Fruit fly (Drosophila melanogaster) whole organism, embryonic: ENCODE measurements around the gene Ssadh.
A peak's percentile ranks its signal among the peaks of the same experiment; 100 is the strongest.

Source experiments
- Abd-B ChIP-seq: fragments of 200-800 bp; sonication (Bioruptor generic); optimal IDR thresholded peaks from 2 replicates; lab custom pipeline; 2018; ENCODE audit warnings: missing biosample characterization, mild to moderate bottlenecking, missing genetic modification characterization, moderate library complexity
- Adf1 ChIP-seq: fragments of 200-800 bp; sonication (Bioruptor generic); IDR thresholded peaks from 2 replicates; pipeline ENCODE4 v1.3.6; 2022; ENCODE audit warnings: missing biosample characterization, missing genetic modification characterization
- Atf-2 ChIP-seq: fragments of 200-800 bp; sonication (Bioruptor generic); optimal IDR thresholded peaks from 2 replicates; lab custom pipeline; 2016; ENCODE audit warnings: missing biosample characterization, missing genetic modification characterization
- BEAF-32 ChIP-seq: fragments of 200-800 bp; sonication (Bioruptor generic); optimal IDR thresholded peaks from 3 replicates; lab custom pipeline; 2017; ENCODE audit warnings: missing biosample characterization, missing genetic modification characterization, mild to moderate bottlenecking, moderate library complexity, missing genetic modification reagents
- CG1024 ChIP-seq: fragments of 200-800 bp; sonication (Bioruptor generic); IDR thresholded peaks from 2 replicates; pipeline ENCODE4 v1.3.6; 2022; ENCODE audit warnings: missing biosample characterization, missing genetic modification characterization
- CG16813 ChIP-seq: fragments of 200-800 bp; sonication (Bioruptor generic); IDR thresholded peaks from 3 replicates; pipeline ENCODE4 v1.3.6; 2022; ENCODE audit warnings: missing biosample characterization, missing genetic modification characterization; ENCODE audit not compliant: partially characterized antibody
- CG1792 ChIP-seq: fragments of 200-800 bp; sonication (Bioruptor generic); optimal IDR thresholded peaks from 2 replicates; lab custom pipeline; 2016; ENCODE audit warnings: missing biosample characterization, missing genetic modification characterization
- CG2116 ChIP-seq: fragments of 200-800 bp; sonication (Bioruptor generic); optimal IDR thresholded peaks from 3 replicates; lab custom pipeline; 2018; ENCODE audit warnings: missing biosample characterization, mild to moderate bottlenecking, missing genetic modification characterization
- CG30020 ChIP-seq: fragments of 200-800 bp; optimal IDR thresholded peaks from 2 replicates; lab custom pipeline; 2019; ENCODE audit warnings: missing biosample characterization, mild to moderate bottlenecking, missing genetic modification characterization, moderate library complexity
- CG31441 ChIP-seq: fragments of 200-800 bp; sonication (Bioruptor generic); IDR thresholded peaks from 2 replicates; pipeline ENCODE4 v1.3.6; 2022; ENCODE audit warnings: missing biosample characterization, missing genetic modification characterization
- CG32532 ChIP-seq: fragments of 200-800 bp; sonication (Bioruptor generic); IDR thresholded peaks from 2 replicates; pipeline ENCODE4 v1.3.6; 2022; ENCODE audit warnings: missing biosample characterization, missing genetic modification characterization
- CG3847 ChIP-seq: fragments of 200-800 bp; sonication (Bioruptor generic); IDR thresholded peaks from 2 replicates; pipeline ENCODE4 v1.3.6; 2022; ENCODE audit warnings: missing biosample characterization, missing genetic modification characterization
- CG4617 ChIP-seq: fragments of 200-800 bp; sonication (Bioruptor generic); optimal IDR thresholded peaks from 3 replicates; lab custom pipeline; 2016; ENCODE audit warnings: missing biosample characterization, missing genetic modification characterization, borderline replicate concordance
- CG4730 ChIP-seq: fragments of 200-800 bp; sonication (Bioruptor generic); IDR thresholded peaks from 2 replicates; pipeline ENCODE4 v1.3.6; 2022; ENCODE audit warnings: missing biosample characterization, missing genetic modification characterization
- CG7963 ChIP-seq: fragments of 200-800 bp; sonication (Bioruptor generic); IDR thresholded peaks from 3 replicates; pipeline ENCODE4 v1.3.6; 2022; ENCODE audit warnings: missing biosample characterization, missing genetic modification characterization; ENCODE audit not compliant: partially characterized antibody
- CG8290 ChIP-seq, 3 experiments: fragments of 200-800 bp; sonication (Bioruptor generic); optimal IDR thresholded peaks; 2 replicates each; lab custom pipeline; 2016 to 2019; ENCODE audit warnings: missing biosample characterization in 3 of 3, missing genetic modification characterization in 3 of 3, mild to moderate bottlenecking in 2 of 3, moderate library complexity in 1 of 3
- CoRest ChIP-seq: fragments of 200-800 bp; sonication (Bioruptor generic); optimal IDR thresholded peaks from 3 replicates; lab custom pipeline; 2018; ENCODE audit warnings: missing biosample characterization, mild to moderate bottlenecking, missing genetic modification characterization, moderate library complexity
- Dbx ChIP-seq: fragments of 200-800 bp; sonication (Bioruptor generic); IDR thresholded peaks from 3 replicates; pipeline ENCODE4 v1.3.6; 2022; ENCODE audit warnings: missing biosample characterization, missing genetic modification characterization
- Deaf1 ChIP-seq: fragments of 200-800 bp; optimal IDR thresholded peaks from 3 replicates; lab custom pipeline; 2019; ENCODE audit warnings: missing biosample characterization, mild to moderate bottlenecking, missing genetic modification characterization, moderate library complexity
- Dll ChIP-seq: fragments of 200-800 bp; sonication (Bioruptor generic); IDR thresholded peaks from 4 replicates; pipeline ENCODE4 v1.3.6; 2022; ENCODE audit warnings: missing biosample characterization, missing genetic modification characterization; ENCODE audit not compliant: partially characterized antibody
- E2f2 ChIP-seq: fragments of 200-800 bp; sonication (Bioruptor generic); IDR thresholded peaks from 2 replicates; pipeline ENCODE4 v1.3.6; 2022; ENCODE audit warnings: missing biosample characterization, missing genetic modification characterization
- ERR ChIP-seq: fragments of 200-800 bp; sonication (Bioruptor generic); optimal IDR thresholded peaks from 2 replicates; lab custom pipeline; 2016; ENCODE audit warnings: missing biosample characterization, missing genetic modification characterization
- Ets65A ChIP-seq: fragments of 200-800 bp; sonication (Bioruptor generic); peaks from one replicate; lab custom pipeline; 2016; ENCODE audit warnings: missing biosample characterization, missing genetic modification characterization
- Ets97D ChIP-seq: fragments of 200-800 bp; sonication (Bioruptor generic); optimal IDR thresholded peaks from 3 replicates; lab custom pipeline; 2016; ENCODE audit warnings: missing biosample characterization, missing genetic modification characterization
- HHEX ChIP-seq: fragments of 200-800 bp; sonication (Bioruptor generic); optimal IDR thresholded peaks from 3 replicates; lab custom pipeline; 2017; ENCODE audit warnings: missing biosample characterization, mild to moderate bottlenecking, missing genetic modification characterization, missing genetic modification reagents
- HLH4C ChIP-seq: fragments of 200-800 bp; sonication (Bioruptor generic); IDR thresholded peaks from 3 replicates; pipeline ENCODE4 v1.3.6; 2022; ENCODE audit warnings: missing biosample characterization, missing genetic modification characterization; ENCODE audit not compliant: partially characterized antibody
- Med ChIP-seq: fragments of 200-800 bp; sonication (Bioruptor generic); peaks from one replicate; lab custom pipeline; 2016; ENCODE audit warnings: missing biosample characterization, missing genetic modification characterization, mild to moderate bottlenecking, inconsistent platforms, moderate library complexity
- Myb ChIP-seq: fragments of 200-800 bp; sonication (Bioruptor generic); optimal IDR thresholded peaks from 2 replicates; lab custom pipeline; 2016; ENCODE audit warnings: missing biosample characterization, missing genetic modification characterization
- Scr ChIP-seq: fragments of 200-800 bp; sonication (Bioruptor generic); IDR thresholded peaks from 2 replicates; pipeline ENCODE4 v1.3.6; 2022; ENCODE audit warnings: missing biosample characterization, missing genetic modification characterization; ENCODE audit not compliant: partially characterized antibody
- Sin3A ChIP-seq: fragments of >200 bp; optimal IDR thresholded peaks from 2 replicates; lab custom pipeline; 2018
- ash1 ChIP-seq: fragments of 200-800 bp; sonication (Bioruptor generic); optimal IDR thresholded peaks from 2 replicates; lab custom pipeline; 2018; ENCODE audit warnings: missing biosample characterization, mild to moderate bottlenecking, missing genetic modification characterization
- bab2 ChIP-seq: fragments of 200-800 bp; sonication (Bioruptor generic); optimal IDR thresholded peaks from 2 replicates; lab custom pipeline; 2016; ENCODE audit warnings: missing biosample characterization, missing genetic modification characterization
- dan ChIP-seq: fragments of 200-800 bp; sonication (Bioruptor generic); IDR thresholded peaks from 2 replicates; pipeline ENCODE4 v1.3.6; 2022; ENCODE audit warnings: missing biosample characterization, missing genetic modification characterization
- disco-r ChIP-seq: fragments of 200-800 bp; sonication (Bioruptor generic); optimal IDR thresholded peaks from 2 replicates; lab custom pipeline; 2016; ENCODE audit warnings: missing biosample characterization, missing genetic modification characterization
- dysf ChIP-seq: fragments of 200-800 bp; sonication (Bioruptor generic); IDR thresholded peaks from 3 replicates; pipeline ENCODE4 v1.3.6; 2022; ENCODE audit warnings: missing biosample characterization, missing genetic modification characterization
- exex ChIP-seq: fragments of 200-800 bp; sonication (Bioruptor generic); optimal IDR thresholded peaks from 4 replicates; lab custom pipeline; 2018; ENCODE audit warnings: missing biosample characterization, mild to moderate bottlenecking, missing genetic modification characterization, moderate library complexity
- fd96Cb ChIP-seq: fragments of 200-800 bp; sonication (Bioruptor generic); optimal IDR thresholded peaks from 2 replicates; lab custom pipeline; 2018; ENCODE audit warnings: missing biosample characterization, mild to moderate bottlenecking, missing genetic modification characterization, moderate library complexity
- ind ChIP-seq: fragments of 200-800 bp; sonication (Bioruptor generic); optimal IDR thresholded peaks from 3 replicates; lab custom pipeline; 2016; ENCODE audit warnings: missing biosample characterization, missing genetic modification characterization
- ken ChIP-seq: fragments of 200-800 bp; sonication (Bioruptor generic); IDR thresholded peaks from 3 replicates; pipeline ENCODE4 v1.3.6; 2022; ENCODE audit warnings: missing biosample characterization, missing genetic modification characterization
- lola ChIP-seq, 3 experiments: fragments of >200 bp in 2 of 3; fragments of 200-800 bp in 1 of 3; sonication (Bioruptor generic) in 1 of 3; optimal IDR thresholded peaks; 2 replicates each; lab custom pipeline; 2017 to 2019; ENCODE audit warnings: missing biosample characterization in 3 of 3, missing genetic modification characterization in 3 of 3, mild to moderate bottlenecking in 1 of 3, moderate library complexity in 1 of 3
- onecut ChIP-seq: fragments of 200-800 bp; sonication (Bioruptor generic); IDR thresholded peaks from 2 replicates; pipeline ENCODE4 v1.3.6; 2022; ENCODE audit warnings: missing biosample characterization, missing genetic modification characterization
- phol ChIP-seq: fragments of 200-800 bp; sonication (Bioruptor generic); optimal IDR thresholded peaks from 3 replicates; lab custom pipeline; 2018; ENCODE audit warnings: missing biosample characterization, mild to moderate bottlenecking, missing genetic modification characterization, moderate library complexity
- pros ChIP-seq: fragments of 200-800 bp; sonication (Bioruptor generic); optimal IDR thresholded peaks from 3 replicates; lab custom pipeline; 2019; ENCODE audit warnings: missing biosample characterization, mild to moderate bottlenecking, missing genetic modification characterization, moderate library complexity
- row ChIP-seq: fragments of 200-800 bp; sonication (Bioruptor generic); IDR thresholded peaks from 3 replicates; pipeline ENCODE4 v1.3.6; 2022; ENCODE audit warnings: missing biosample characterization, missing genetic modification characterization
- scrt ChIP-seq: fragments of 200-800 bp; sonication (Bioruptor generic); optimal IDR thresholded peaks from 2 replicates; lab custom pipeline; 2018; ENCODE audit warnings: missing biosample characterization, mild to moderate bottlenecking, missing genetic modification characterization, moderate library complexity
- sqz ChIP-seq: fragments of 200-800 bp; sonication (Bioruptor generic); optimal IDR thresholded peaks from 3 replicates; lab custom pipeline; 2018; ENCODE audit warnings: missing biosample characterization, mild to moderate bottlenecking, missing genetic modification characterization
- tio ChIP-seq: fragments of 200-800 bp; sonication (Bioruptor generic); optimal IDR thresholded peaks from 2 replicates; lab custom pipeline; 2017; ENCODE audit warnings: missing biosample characterization, missing genetic modification characterization, inconsistent platforms
- wdn ChIP-seq: fragments of 200-800 bp; sonication (Bioruptor generic); IDR thresholded peaks from 2 replicates; pipeline ENCODE4 v1.3.6; 2022; ENCODE audit warnings: missing biosample characterization, missing genetic modification characterization
- zfh2 ChIP-seq: fragments of 200-800 bp; sonication (Bioruptor generic); optimal IDR thresholded peaks from 2 replicates; lab custom pipeline; 2016; ENCODE audit warnings: missing biosample characterization, missing genetic modification characterization

Ssadh gene

DNA sequence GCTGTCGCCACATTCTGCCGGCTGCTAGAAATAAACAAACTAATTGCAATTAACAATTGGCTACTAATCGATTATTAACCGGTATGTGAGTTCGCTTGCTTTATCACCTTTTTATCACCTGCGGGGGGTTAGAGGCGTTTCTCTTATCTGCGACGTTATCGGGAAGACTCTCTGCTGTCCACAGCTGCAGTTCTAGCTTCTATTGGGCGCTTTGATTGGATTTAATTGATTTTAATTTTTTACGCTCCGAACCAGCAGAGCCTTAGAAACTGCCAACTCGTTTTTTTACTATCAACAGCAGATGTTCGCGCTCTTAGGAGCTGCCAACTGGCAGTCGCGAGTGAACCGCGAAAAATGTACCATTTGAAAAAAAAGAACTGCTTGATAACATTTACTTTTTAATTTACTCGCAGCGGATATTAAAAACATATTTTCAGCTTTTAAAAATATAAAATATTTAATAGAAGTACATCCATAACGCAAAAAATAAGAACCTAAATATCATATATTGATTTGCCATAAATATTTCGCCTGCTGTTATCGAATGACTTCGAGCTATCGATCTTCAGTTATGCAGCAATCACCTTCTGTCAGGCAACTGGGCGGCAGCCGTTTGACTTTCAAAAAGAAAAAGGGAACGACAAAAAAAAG is at the start of gene Ssadh (continued):
- TF ChIP-seq Deaf1 (tag; lab: Kevin White, UChicago): no peak
- TF ChIP-seq CG1024 (GFP tag; lab: Robert Waterston, UW): no peak
- no peak for TF ChIP-seq disco-r (GFP tag; lab: Kevin White, UChicago)
- TF ChIP-seq ken (GFP tag; lab: Robert Waterston, UW): no peak
- TF ChIP-seq lola (GFP tag; optimal IDR thresholded peaks at IDR 0.05; lab: Kevin White, UChicago): no peak
- peak; percentile 12 for TF ChIP-seq Med (GFP tag; lab: Kevin White, UChicago)
- peak; percentile 69 for TF ChIP-seq Sin3A (lab: Kevin White, UChicago)
- TF ChIP-seq exex (tag; lab: Kevin White, UChicago): peak; percentile 75
- peak; percentile 62 for TF ChIP-seq BEAF-32
- TF ChIP-seq fd96Cb (tag; lab: Kevin White, UChicago): no peak
- peak; percentile 57 for TF ChIP-seq Scr (GFP tag; lab: Robert Waterston, UW)
- no peak for TF ChIP-seq ind (GFP tag; lab: Kevin White, UChicago)
- peak; percentile 14 for TF ChIP-seq CG30020 (tag; lab: Kevin White, UChicago)
- TF ChIP-seq row: no peak
- TF ChIP-seq HHEX (GFP tag; lab: Kevin White, UChicago): no peak
- no peak for TF ChIP-seq CG8290 (GFP tag; optimal IDR thresholded peaks at IDR 0.05; lab: Kevin White, UChicago)
- no peak for TF ChIP-seq CG8290 (tag; optimal IDR thresholded peaks at IDR 0.05; lab: Kevin White, UChicago)
- no peak for TF ChIP-seq ERR (GFP tag; lab: Kevin White, UChicago)
- TF ChIP-seq CG2116 (GFP tag; lab: Kevin White, UChicago): peak; percentile 78
- TF ChIP-seq E2f2 (GFP tag; lab: Robert Waterston, UW): peak; percentile 97
- TF ChIP-seq dan (GFP tag; lab: Robert Waterston, UW): no peak
- TF ChIP-seq CG32532: no peak
- TF ChIP-seq Ets97D: peak; percentile 39
- TF ChIP-seq pros (GFP tag; lab: Kevin White, UChicago): no peak
- peak; percentile 21 for TF ChIP-seq phol (tag; lab: Kevin White, UChicago)
- peak; percentile 64 for TF ChIP-seq CoRest (tag; lab: Kevin White, UChicago)
- TF ChIP-seq sqz (GFP tag; lab: Kevin White, UChicago): no peak
- TF ChIP-seq scrt: no peak
- TF ChIP-seq zfh2 (GFP tag; lab: Kevin White, UChicago): no peak
- no peak for TF ChIP-seq bab2 (GFP tag; lab: Kevin White, UChicago)
- peak; percentile 50; the same call in 1 of the 3 replicates for TF ChIP-seq CG7963 (GFP tag; lab: Robert Waterston, UW)
- no peak for TF ChIP-seq CG4730 (GFP tag; lab: Robert Waterston, UW)
- TF ChIP-seq ash1 (GFP tag; lab: Kevin White, UChicago): no peak
- peak; percentile 58; the same call in 2 of the 3 replicates for TF ChIP-seq CG16813 (GFP tag; lab: Robert Waterston, UW)
- peak; percentile 75 for TF ChIP-seq HLH4C (GFP tag; lab: Robert Waterston, UW)
- no peak for TF ChIP-seq tio (GFP tag; lab: Kevin White, UChicago)
- 0 out of 2 replicates have a peak, but pooled peaks have one; percentile 20 for TF ChIP-seq CG31441 (GFP tag; lab: Robert Waterston, UW)
- TF ChIP-seq Dll (GFP tag; lab: Robert Waterston, UW): peak; percentile 63; the same call in 2 of the 4 replicates
- TF ChIP-seq wdn (GFP tag; lab: Robert Waterston, UW): no peak
- peak; percentile 49 for TF ChIP-seq Adf1 (GFP tag; lab: Robert Waterston, UW)
- TF ChIP-seq Ets65A (GFP tag; lab: Kevin White, UChicago): no peak
- TF ChIP-seq Dbx: no peak
- TF ChIP-seq Atf-2 (GFP tag; lab: Kevin White, UChicago): no peak
- TF ChIP-seq CG4617 (GFP tag; lab: Kevin White, UChicago): peak; percentile 28
- TF ChIP-seq Myb (GFP tag; lab: Kevin White, UChicago): peak; percentile 99
- no peak for TF ChIP-seq dysf (GFP tag; lab: Robert Waterston, UW)
- TF ChIP-seq CG1792 (GFP tag; lab: Kevin White, UChicago): no peak
- peak; percentile 43; the same call in 1 of the 2 replicates for TF ChIP-seq CG3847 (GFP tag; lab: Robert Waterston, UW)
- TF ChIP-seq Abd-B (GFP tag; lab: Kevin White, UChicago): peak; percentile 4
- peak; percentile 93 for TF ChIP-seq onecut
